Worm (Caenorhabditis elegans): ENCODE data around the gene F21D9.2.
"Not testable (repeated sequence)": the region's sequence is repeated elsewhere in the genome, so short reads cannot be mapped to it uniquely, and the experiment has no call there.

F21D9.2 gene

DNA sequence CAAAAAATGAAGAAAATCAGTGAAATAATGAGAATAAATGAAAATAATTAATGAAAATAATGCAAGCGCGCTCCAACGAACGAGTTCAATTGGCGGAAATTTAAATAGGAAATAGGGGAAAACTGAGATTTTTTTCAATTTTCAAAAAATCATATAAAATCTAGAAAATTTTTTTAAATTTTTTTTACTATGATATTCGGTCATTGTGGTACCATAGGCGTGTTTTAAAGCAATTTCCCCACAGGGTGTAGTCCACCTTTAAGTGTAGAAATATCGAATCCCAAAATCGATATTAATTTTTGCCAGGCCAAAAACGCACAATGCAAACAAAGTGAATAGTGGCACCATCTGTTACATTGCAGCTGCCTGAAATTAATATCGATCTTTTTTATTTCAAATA, 1.9 kb upstream of the F21D9.2 start, which contains the start of gene F21D9.1:
TSS of gene F21D9.1 (plus strand) at position 301 of the 400 bp plus-strand sequence.
- TF ChIP-seq arid-1 (GFP tag; conservative IDR thresholded peaks at IDR 0.05); pqm-1 (tag; optimal IDR thresholded peaks at IDR 0.05); ZK337.2 (GFP tag; IDR thresholded peaks at IDR 0.05): not testable (repeated sequence)

- TF ChIP-seq nhr-237 (tag; optimal IDR thresholded peaks at IDR 0.05) = no peak
- no peak for TF ChIP-seq F26F4.8 (GFP tag; conservative IDR thresholded peaks at IDR 0.05)
- no peak for TF ChIP-seq ceh-62 (tag; optimal IDR thresholded peaks at IDR 0.05)
- TF ChIP-seq aha-1 (tag) = peak; percentile 60
- no peak for TF ChIP-seq lsy-2 (tag; optimal IDR thresholded peaks at IDR 0.05)
- TF ChIP-seq zip-2 (tag; optimal IDR thresholded peaks at IDR 0.05) = no peak
- TF ChIP-seq mdt-29 (GFP tag; IDR thresholded peaks at IDR 0.05) = no peak
- TF ChIP-seq unc-62 (GFP tag; optimal IDR thresholded peaks at IDR 0.05 in 1 of 2) = peak in 1 of 2 experiments; percentile 62
- no peak for TF ChIP-seq unc-62 (tag; optimal IDR thresholded peaks at IDR 0.05)
- TF ChIP-seq ceh-32 (tag; optimal IDR thresholded peaks at IDR 0.05; ENCODE audit: poor library complexity) = no peak
- no peak for TF ChIP-seq sdz-12 (GFP tag; optimal IDR thresholded peaks at IDR 0.05)
- TF ChIP-seq daf-19 (GFP tag; conservative IDR thresholded peaks at IDR 0.05) = no peak
- TF ChIP-seq mes-2 (tag; optimal IDR thresholded peaks at IDR 0.05; ENCODE audit: poor library complexity, severe bottlenecking) = no peak
- TF ChIP-seq gei-8 (GFP tag; optimal IDR thresholded peaks at IDR 0.05) = no peak
- TF ChIP-seq Y5F2A.4 (GFP tag; optimal IDR thresholded peaks at IDR 0.05) = no peak
- no peak for TF ChIP-seq nhr-41 (GFP tag; IDR thresholded peaks at IDR 0.05)
- TF ChIP-seq ZK546.5 (tag; optimal IDR thresholded peaks at IDR 0.05) = no peak
- no peak for TF ChIP-seq fkh-10 (GFP tag; optimal IDR thresholded peaks at IDR 0.05)
- no peak for TF ChIP-seq ceh-44 (GFP tag; IDR thresholded peaks at IDR 0.05)
These were observed 1.6 kb downstream of the F21D9.2 start for ce11 chrV:19260686-19261085.

ce11 chrV:19259403-19259802, 2.8 kb downstream of the F21D9.2 start:
- TF ChIP-seq nhr-41 (GFP tag; IDR thresholded peaks at IDR 0.05) = no peak
- TF ChIP-seq set-16 (GFP tag; IDR thresholded peaks at IDR 0.05) = peak; percentile 53
- no peak for TF ChIP-seq nhr-11 (tag; optimal IDR thresholded peaks at IDR 0.05)

DNA sequence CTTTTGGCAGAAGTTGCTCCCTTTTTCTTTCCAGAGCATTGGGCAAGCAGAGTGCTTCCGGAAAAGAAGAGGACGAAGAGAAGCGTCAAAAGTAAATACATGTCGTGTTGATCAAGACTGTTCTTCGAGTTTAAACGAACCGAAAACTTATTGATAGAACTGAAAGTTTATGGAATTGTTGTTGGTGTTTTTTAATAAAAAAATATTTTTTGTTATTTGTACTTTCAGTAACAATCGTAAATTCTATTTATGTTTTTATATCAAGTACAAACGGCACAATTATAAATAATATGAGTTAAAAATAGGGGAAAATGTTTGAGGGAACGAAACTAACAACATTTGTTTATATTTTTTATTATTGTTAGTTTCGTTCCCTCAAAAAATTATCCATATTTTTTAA, 4.6 kb downstream of the F21D9.2 start, which contains the start of gene F21D9.3:
TSS of gene F21D9.3 (minus strand) at position 101 of the 400 bp plus-strand sequence.
- TF ChIP-seq unc-62 (GFP tag; optimal IDR thresholded peaks at IDR 0.05 in 1 of 2) (peak in 1 of 2 experiments; percentile 11), unc-62 (tag; optimal IDR thresholded peaks at IDR 0.05) (no peak), aly-2 (tag; optimal IDR thresholded peaks at IDR 0.05) (no peak)

ce11 chrV:19253520-19253919, 8.7 kb downstream of the F21D9.2 start, which contains the start of gene F21D9.4:
TSS of gene F21D9.4 (plus strand) at chrV:19253820.
- no peak for TF ChIP-seq nhr-25 (tag; optimal IDR thresholded peaks at IDR 0.05; ENCODE audit: borderline replicate concordance, insufficient read depth)
- TF ChIP-seq mdt-29 (GFP tag; IDR thresholded peaks at IDR 0.05) = no peak
- TF ChIP-seq ceh-44 (GFP tag; IDR thresholded peaks at IDR 0.05) = no peak
- TF ChIP-seq nhr-10 (tag; optimal IDR thresholded peaks at IDR 0.05) = no peak
- TF ChIP-seq set-16 (GFP tag; IDR thresholded peaks at IDR 0.05) = no peak
- no peak for TF ChIP-seq F44E2.7 (GFP tag; IDR thresholded peaks at IDR 0.05)
- TF ChIP-seq zip-2 (tag; optimal IDR thresholded peaks at IDR 0.05) = no peak

DNA sequence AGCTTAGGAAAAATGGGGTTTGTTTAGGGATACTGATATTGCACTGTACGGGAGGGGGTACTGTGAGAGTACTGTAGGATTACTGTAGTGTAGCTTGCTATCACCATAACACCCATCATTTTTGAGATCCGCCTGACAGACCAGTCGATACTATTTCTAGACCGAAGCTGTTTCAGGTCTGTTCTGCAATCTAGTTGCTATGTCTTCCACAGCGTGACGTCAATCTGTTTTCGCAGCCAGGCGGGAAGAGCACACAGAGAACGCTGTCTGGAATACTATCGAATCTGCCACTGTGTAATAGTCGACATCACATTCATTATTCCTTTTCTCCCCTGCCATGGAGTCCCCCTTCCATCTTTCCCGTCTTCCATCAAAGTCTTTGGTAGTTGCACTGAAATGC, 10.4 kb downstream of the F21D9.2 start, which contains the start of gene F21D9.11:
TSS of gene F21D9.11 (plus strand) at position 301 of the 400 bp plus-strand sequence.
- TF ChIP-seq saeg-2 (GFP tag; IDR thresholded peaks at IDR 0.05) (no peak), zip-11 (GFP tag; IDR thresholded peaks at IDR 0.05) (no peak)

Data from whole organism, L4 larva.